Worm (Caenorhabditis elegans): ENCODE results near the gene larp-1.
"Not testable (repeated sequence)": the region's sequence is repeated elsewhere in the genome, so short reads cannot be mapped to it uniquely, and the experiment has no call there.

larp-1 gene

DNA sequence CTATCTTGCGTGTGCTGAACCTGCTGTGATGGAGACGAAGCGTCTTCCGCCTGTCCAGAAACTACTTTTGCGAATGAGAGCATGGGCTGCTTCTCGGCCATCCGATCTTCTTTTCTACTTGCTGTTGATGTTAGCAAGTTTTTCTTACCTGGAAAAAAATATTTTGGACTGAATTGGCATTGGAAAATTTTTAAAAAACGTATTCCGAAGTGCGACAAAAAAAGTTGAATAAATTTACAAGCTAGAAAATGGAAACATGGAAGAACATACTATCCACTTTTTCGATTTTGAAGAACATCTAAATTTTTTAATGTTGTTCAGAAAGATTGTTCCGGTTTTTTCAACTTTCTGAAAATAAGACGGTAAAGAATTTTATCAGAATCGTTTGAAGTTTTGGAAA is at the start of gene larp-1:
Gene larp-1 (minus strand): TSS at position 101 of the 400 bp plus-strand sequence.
- no peak for TF ChIP-seq pes-1 (GFP tag; IDR thresholded peaks at IDR 0.05)
- no peak for TF ChIP-seq tra-4 (tag; optimal IDR thresholded peaks at IDR 0.05)
- no peak for TF ChIP-seq tbx-37 (GFP tag; conservative IDR thresholded peaks at IDR 0.05)
- no peak for TF ChIP-seq ama-1 (optimal IDR thresholded peaks at IDR 0.05)
- no peak for TF ChIP-seq scrt-1 (GFP tag; IDR thresholded peaks at IDR 0.05)
- no peak for TF ChIP-seq sea-1 (GFP tag; conservative IDR thresholded peaks at IDR 0.05)

DNA sequence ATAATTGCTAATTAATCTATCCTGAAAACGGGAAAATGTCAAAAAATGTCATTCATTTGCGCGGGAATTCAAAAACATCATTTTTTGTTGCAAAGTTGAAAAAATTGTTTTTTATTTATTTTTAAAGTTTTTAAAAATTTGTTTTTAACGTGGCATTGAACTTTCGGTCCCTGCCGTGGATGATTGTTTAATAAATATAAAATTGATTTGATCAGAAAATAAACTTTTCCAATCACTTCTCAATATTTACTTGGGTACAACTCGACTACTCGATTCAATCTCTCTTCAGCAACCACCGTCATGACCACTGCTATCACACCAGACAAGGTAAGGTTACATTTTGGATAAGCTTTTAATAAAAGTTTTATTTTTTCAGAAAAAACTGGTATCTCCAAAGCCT is 45.0 kb upstream of the larp-1 start, which contains the start of gene C45G9.4:
Gene C45G9.4 (plus strand): TSS at position 301 of the 400 bp plus-strand sequence.
- not testable (repeated sequence) for TF ChIP-seq F13C5.2 (tag; optimal IDR thresholded peaks at IDR 0.05); pes-1 (GFP tag; IDR thresholded peaks at IDR 0.05); ama-1 (optimal IDR thresholded peaks at IDR 0.05)

- no peak for TF ChIP-seq tbx-37 (GFP tag; conservative IDR thresholded peaks at IDR 0.05)
Measured at ce11 chrIII:5061798-5062197, 44.3 kb upstream of the larp-1 start, which contains the start of gene C45G9.10. TSS of gene C45G9.10 (minus strand) at chrIII:5061898.

DNA sequence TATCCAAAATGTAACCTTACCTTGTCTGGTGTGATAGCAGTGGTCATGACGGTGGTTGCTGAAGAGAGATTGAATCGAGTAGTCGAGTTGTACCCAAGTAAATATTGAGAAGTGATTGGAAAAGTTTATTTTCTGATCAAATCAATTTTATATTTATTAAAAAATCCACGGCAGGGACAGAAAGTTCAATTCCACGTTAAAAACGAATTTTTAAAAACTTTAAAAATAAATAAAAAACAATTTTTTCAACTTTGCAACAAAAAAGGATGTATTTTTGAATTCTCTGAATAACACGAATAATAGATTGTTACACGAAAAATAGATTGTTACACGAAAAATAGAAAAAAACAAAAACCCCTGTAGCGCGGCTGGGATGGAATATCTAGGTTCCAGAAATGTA is 38.3 kb upstream of the larp-1 start, which contains the start of gene C45G9.9:
Gene C45G9.9 (minus strand): TSS at position 101 of the 400 bp plus-strand sequence.
- TF ChIP-seq ceh-36 (tag; optimal IDR thresholded peaks at IDR 0.05); ceh-13 (GFP tag; optimal IDR thresholded peaks at IDR 0.05); tbx-37 (GFP tag; conservative IDR thresholded peaks at IDR 0.05): not testable (repeated sequence)

- TF ChIP-seq ceh-13 (GFP tag; optimal IDR thresholded peaks at IDR 0.05), result no peak
- TF ChIP-seq B0310.2 (tag; optimal IDR thresholded peaks at IDR 0.05), result no peak
- TF ChIP-seq tra-4 (tag; optimal IDR thresholded peaks at IDR 0.05), result no peak
- TF ChIP-seq F13C5.2 (tag; optimal IDR thresholded peaks at IDR 0.05), result no peak
- TF ChIP-seq ets-7 (tag; optimal IDR thresholded peaks at IDR 0.05), result no peak
- TF ChIP-seq tbx-11 (GFP tag; IDR thresholded peaks at IDR 0.05), result no peak
- TF ChIP-seq sea-1 (GFP tag; conservative IDR thresholded peaks at IDR 0.05), result no peak
- TF ChIP-seq ama-1 (optimal IDR thresholded peaks at IDR 0.05), result no peak
Measured at ce11 chrIII:5053541-5053940, 36.1 kb upstream of the larp-1 start, which contains the start of gene C45G9.8. TSS of gene C45G9.8 (minus strand) at chrIII:5053641.

- TF ChIP-seq ceh-36 (tag; optimal IDR thresholded peaks at IDR 0.05) (no peak), B0310.2 (tag; optimal IDR thresholded peaks at IDR 0.05) (no peak), tra-4 (tag; optimal IDR thresholded peaks at IDR 0.05) (no peak), tbx-37 (GFP tag; conservative IDR thresholded peaks at IDR 0.05) (no peak), ceh-13 (GFP tag; optimal IDR thresholded peaks at IDR 0.05) (no peak), tbx-11 (GFP tag; IDR thresholded peaks at IDR 0.05) (no peak), ama-1 (optimal IDR thresholded peaks at IDR 0.05) (no peak), hnd-1 (tag; optimal IDR thresholded peaks at IDR 0.05) (no peak), F13C5.2 (tag; optimal IDR thresholded peaks at IDR 0.05) (no peak), pes-1 (GFP tag; IDR thresholded peaks at IDR 0.05) (no peak), hmg-4 (GFP tag; optimal IDR thresholded peaks at IDR 0.05) (no peak), sea-1 (GFP tag; conservative IDR thresholded peaks at IDR 0.05) (no peak), hmbx-1 (tag; optimal IDR thresholded peaks at IDR 0.05) (no peak), flt-1 (GFP tag; IDR thresholded peaks at IDR 0.05) (no peak), ets-7 (tag; optimal IDR thresholded peaks at IDR 0.05) (no peak)
Measured at ce11 chrIII:5051949-5052348, 34.5 kb upstream of the larp-1 start, which contains the start of gene C45G9.15. TSS of gene C45G9.15 (minus strand) at chrIII:5052049.

- no peak for TF ChIP-seq hnd-1 (tag; optimal IDR thresholded peaks at IDR 0.05)
- TF ChIP-seq tbx-11 (GFP tag; IDR thresholded peaks at IDR 0.05), result no peak
- TF ChIP-seq sea-1 (GFP tag; conservative IDR thresholded peaks at IDR 0.05), result no peak
- no peak for TF ChIP-seq pes-1 (GFP tag; IDR thresholded peaks at IDR 0.05)
- TF ChIP-seq ets-7 (tag; optimal IDR thresholded peaks at IDR 0.05), result no peak
- TF ChIP-seq flt-1 (GFP tag; IDR thresholded peaks at IDR 0.05), result no peak
- no peak for TF ChIP-seq aly-1 (tag; optimal IDR thresholded peaks at IDR 0.05)
- no peak for TF ChIP-seq hmg-4 (GFP tag; optimal IDR thresholded peaks at IDR 0.05)
- TF ChIP-seq scrt-1 (GFP tag; IDR thresholded peaks at IDR 0.05), result no peak
- no peak for TF ChIP-seq B0310.2 (tag; optimal IDR thresholded peaks at IDR 0.05)
- TF ChIP-seq ceh-36 (tag; optimal IDR thresholded peaks at IDR 0.05), result no peak
Measured at ce11 chrIII:5047740-5048139, 30.3 kb upstream of the larp-1 start, which contains the start of gene C45G9.5. TSS of gene C45G9.5 (plus strand) at chrIII:5048117.

DNA sequence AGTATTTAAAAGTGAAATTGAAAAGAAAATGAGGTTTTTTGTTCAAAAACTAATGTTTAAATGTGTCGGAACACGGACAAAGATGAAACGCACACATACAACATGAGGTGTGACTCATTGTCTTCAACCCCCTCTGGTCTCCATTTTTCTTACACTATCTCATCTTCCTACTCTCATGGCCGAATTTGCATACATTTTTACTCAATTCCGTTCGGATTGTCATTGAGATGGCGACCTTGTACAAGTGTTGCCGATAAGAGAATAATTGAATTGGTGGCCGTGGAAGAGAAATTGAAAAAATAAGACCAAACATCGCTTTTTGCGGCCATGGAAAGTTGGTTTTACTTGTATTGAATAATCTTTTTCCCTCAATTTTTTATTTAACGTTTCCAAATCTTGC is 29.7 kb upstream of the larp-1 start, which contains the start of gene txbp-3:
Gene txbp-3 (minus strand): TSS at position 285 of the 400 bp plus-strand sequence.
- TF ChIP-seq tbx-11 (GFP tag; IDR thresholded peaks at IDR 0.05) (no peak), ceh-36 (tag; optimal IDR thresholded peaks at IDR 0.05) (no peak), hmbx-1 (tag; optimal IDR thresholded peaks at IDR 0.05) (no peak), hnd-1 (tag; optimal IDR thresholded peaks at IDR 0.05) (no peak), F13C5.2 (tag; optimal IDR thresholded peaks at IDR 0.05) (no peak), ets-7 (tag; optimal IDR thresholded peaks at IDR 0.05) (no peak), ama-1 (optimal IDR thresholded peaks at IDR 0.05) (no peak), tra-4 (tag; optimal IDR thresholded peaks at IDR 0.05) (no peak), tbx-37 (GFP tag; conservative IDR thresholded peaks at IDR 0.05) (no peak), sea-1 (GFP tag; conservative IDR thresholded peaks at IDR 0.05) (no peak), B0310.2 (tag; optimal IDR thresholded peaks at IDR 0.05) (no peak)

ce11 chrIII:5044709-5045108 is 27.3 kb upstream of the larp-1 start, which contains the start of gene C45G9.14:
TSS of gene C45G9.14 (plus strand) at chrIII:5045009.
- TF ChIP-seq tbx-37 (GFP tag; conservative IDR thresholded peaks at IDR 0.05) (no peak), aly-1 (tag; optimal IDR thresholded peaks at IDR 0.05) (no peak), scrt-1 (GFP tag; IDR thresholded peaks at IDR 0.05) (no peak), hmbx-1 (tag; optimal IDR thresholded peaks at IDR 0.05) (no peak), tra-4 (tag; optimal IDR thresholded peaks at IDR 0.05) (no peak), hmg-4 (GFP tag; optimal IDR thresholded peaks at IDR 0.05) (no peak), hnd-1 (tag; optimal IDR thresholded peaks at IDR 0.05) (no peak), ceh-36 (tag; optimal IDR thresholded peaks at IDR 0.05) (no peak), ama-1 (optimal IDR thresholded peaks at IDR 0.05) (no peak), ceh-13 (GFP tag; optimal IDR thresholded peaks at IDR 0.05) (no peak), pes-1 (GFP tag; IDR thresholded peaks at IDR 0.05) (no peak)
